Worm (Caenorhabditis elegans) whole organism, L2 larva: ENCODE data around the gene oac-29.

ENCODE experiments used
- C34F6.9 ChIP-seq: fragments of 150-350 bp; optimal IDR thresholded peaks from 2 replicates; lab custom pipeline; 2014; ENCODE audit warnings: missing biosample characterization, missing genetic modification characterization
- F13H6.1 ChIP-seq: sonication (generic microtip); optimal IDR thresholded peaks from 2 replicates; lab custom pipeline; 2016; ENCODE audit warnings: missing genetic modification characterization, missing compliant biosample characterization
- R02D3.7 ChIP-seq: fragments of 150-350 bp; optimal IDR thresholded peaks from 2 replicates; lab custom pipeline; 2014; ENCODE audit warnings: missing biosample characterization, missing genetic modification characterization
- ZK546.5 ChIP-seq: sonication (generic microtip); optimal IDR thresholded peaks from 2 replicates; lab custom pipeline; 2017; ENCODE audit warnings: missing biosample characterization, missing genetic modification characterization
- aly-2 ChIP-seq: fragments of 150-350 bp; optimal IDR thresholded peaks from 2 replicates; lab custom pipeline; 2014; ENCODE audit warnings: missing biosample characterization, missing genetic modification characterization
- ama-1 ChIP-seq: fragments of 150-350 bp; optimal IDR thresholded peaks from 2 replicates; lab custom pipeline; 2018; ENCODE audit warnings: inconsistent platforms
- blmp-1 ChIP-seq: sonication (generic microtip); optimal IDR thresholded peaks from 2 replicates; lab custom pipeline; 2017; ENCODE audit warnings: missing genetic modification characterization, mild to moderate bottlenecking, missing compliant biosample characterization, antibody characterized with exemption, moderate library complexity; ENCODE audit not compliant: insufficient read depth
- ceh-16 ChIP-seq: fragments of 150-350 bp; optimal IDR thresholded peaks from 2 replicates; lab custom pipeline; 2014; ENCODE audit warnings: missing biosample characterization, missing genetic modification characterization
- dmd-4 ChIP-seq: sonication (generic microtip); optimal IDR thresholded peaks from 2 replicates; lab custom pipeline; 2017; ENCODE audit warnings: missing biosample characterization, missing genetic modification characterization
- elt-1 ChIP-seq: fragments of 150-350 bp; optimal IDR thresholded peaks from 2 replicates; lab custom pipeline; 2014; ENCODE audit warnings: missing biosample characterization, missing genetic modification characterization
- lin-11 ChIP-seq: fragments of 150-350 bp; sonication (generic microtip); optimal IDR thresholded peaks from 2 replicates; lab custom pipeline; 2014; ENCODE audit warnings: missing biosample characterization, missing genetic modification characterization, inconsistent platforms, mixed read lengths
- lsy-2 ChIP-seq, 2 experiments: fragments of 150-350 bp in 1 of 2; sonication (generic microtip) in 1 of 2; optimal IDR thresholded peaks; 2 replicates each; lab custom pipeline; 2014 to 2017; ENCODE audit warnings: missing biosample characterization in 2 of 2, missing genetic modification characterization in 2 of 2
- mab-5 ChIP-seq: fragments of 150-350 bp; optimal IDR thresholded peaks from 2 replicates; lab custom pipeline; 2014; ENCODE audit warnings: missing biosample characterization, missing genetic modification characterization
- mbf-1 ChIP-seq: sonication (generic microtip); optimal IDR thresholded peaks from 2 replicates; lab custom pipeline; 2017; ENCODE audit warnings: missing biosample characterization, missing genetic modification characterization
- mdl-1 ChIP-seq, 2 experiments: fragments of 150-350 bp in 1 of 2; sonication (generic microtip) in 1 of 2; optimal IDR thresholded peaks; 2 replicates each; lab custom pipeline; 2017; ENCODE audit warnings: missing biosample characterization in 2 of 2, missing genetic modification characterization in 2 of 2
- nhr-10 ChIP-seq: sonication (generic microtip); optimal IDR thresholded peaks from 2 replicates; lab custom pipeline; 2017; ENCODE audit warnings: missing biosample characterization, missing genetic modification characterization
- nhr-11 ChIP-seq: fragments of 150-350 bp; optimal IDR thresholded peaks from 2 replicates; lab custom pipeline; 2014; ENCODE audit warnings: missing biosample characterization, missing genetic modification characterization
- nhr-12 ChIP-seq: fragments of 150-350 bp; optimal IDR thresholded peaks from 2 replicates; lab custom pipeline; 2014; ENCODE audit warnings: missing biosample characterization, missing genetic modification characterization
- nhr-129 ChIP-seq: fragments of 150-350 bp; optimal IDR thresholded peaks from 2 replicates; lab custom pipeline; 2014; ENCODE audit warnings: missing biosample characterization, missing genetic modification characterization
- nhr-21 ChIP-seq: fragments of 150-350 bp; optimal IDR thresholded peaks from 2 replicates; lab custom pipeline; 2014; ENCODE audit warnings: missing biosample characterization, missing genetic modification characterization
- nhr-23 ChIP-seq: fragments of 150-350 bp; optimal IDR thresholded peaks from 2 replicates; lab custom pipeline; 2014; ENCODE audit warnings: missing biosample characterization, missing genetic modification reagents, missing genetic modification characterization
- nhr-25 ChIP-seq: fragments of 150-350 bp; sonication (generic microtip); optimal IDR thresholded peaks from 3 replicates; lab custom pipeline; 2014; ENCODE audit warnings: missing biosample characterization, missing genetic modification characterization
- nhr-77 ChIP-seq: fragments of 150-350 bp; optimal IDR thresholded peaks from 2 replicates; lab custom pipeline; 2014; ENCODE audit warnings: missing biosample characterization, missing genetic modification characterization
- peb-1 ChIP-seq: fragments of 150-350 bp; optimal IDR thresholded peaks from 2 replicates; lab custom pipeline; 2014; ENCODE audit warnings: missing biosample characterization, missing genetic modification characterization
- sem-4 ChIP-seq: fragments of 150-350 bp; optimal IDR thresholded peaks from 2 replicates; lab custom pipeline; 2014; ENCODE audit warnings: missing biosample characterization, missing genetic modification reagents, missing genetic modification characterization
- skn-1 ChIP-seq: sonication (generic microtip); optimal IDR thresholded peaks from 2 replicates; lab custom pipeline; 2017; ENCODE audit warnings: missing biosample characterization, missing genetic modification characterization
- sma-3 ChIP-seq: sonication (generic microtip); optimal IDR thresholded peaks from 2 replicates; lab custom pipeline; 2016; ENCODE audit warnings: missing genetic modification reagents, missing genetic modification characterization, missing compliant biosample characterization
- sma-9 ChIP-seq, 2 experiments: fragments of 150-350 bp in 1 of 2; sonication (generic microtip) in 1 of 2; optimal IDR thresholded peaks; 2 replicates each; lab custom pipeline; 2014 to 2016; ENCODE audit warnings: missing genetic modification characterization in 2 of 2, mild to moderate bottlenecking in 1 of 2, missing biosample characterization in 1 of 2, missing compliant biosample characterization in 1 of 2, missing genetic modification reagents in 1 of 2, moderate library complexity in 1 of 2
- unc-55 ChIP-seq: fragments of 150-350 bp; sonication (generic microtip); optimal IDR thresholded peaks from 3 replicates; lab custom pipeline; 2014; ENCODE audit warnings: missing biosample characterization, missing genetic modification reagents, missing genetic modification characterization
- zag-1 ChIP-seq: fragments of 150-350 bp; optimal IDR thresholded peaks from 2 replicates; lab custom pipeline; 2014; ENCODE audit warnings: missing biosample characterization, missing genetic modification characterization
- ztf-11 ChIP-seq: sonication (generic microtip); optimal IDR thresholded peaks from 2 replicates; lab custom pipeline; 2017; ENCODE audit warnings: missing biosample characterization, missing genetic modification characterization

oac-29 gene

ce11 chrV:8671568-8672123 is 36.2 kb upstream of the oac-29 start:
- TF ChIP-seq lsy-2 (tag; optimal IDR thresholded peaks at IDR 0.05; lab: Kevin White, UChicago) (no peak), nhr-25 (tag; lab: Kevin White, UChicago) (peak; percentile 7)

DNA sequence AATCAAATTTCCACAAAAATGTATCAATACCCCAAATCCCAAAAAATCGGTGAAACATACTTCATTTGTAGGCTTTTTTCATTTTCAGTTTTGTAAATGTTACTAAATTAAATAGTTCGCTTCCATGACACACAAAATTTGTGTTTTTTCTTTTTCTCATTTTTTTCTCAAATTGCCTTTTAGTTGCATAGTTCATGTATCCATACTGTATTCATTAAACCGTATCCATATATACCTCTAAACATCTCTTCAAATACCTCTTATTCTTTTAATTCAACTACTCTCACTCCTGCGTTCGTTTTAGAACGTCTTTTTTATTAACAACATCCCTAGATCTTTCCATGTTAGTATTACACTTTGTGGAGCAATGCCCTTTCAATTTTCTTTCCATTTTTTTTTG is 35.3 kb upstream of the oac-29 start:
- peak; percentile 31 for TF ChIP-seq nhr-25 (tag; lab: Kevin White, UChicago)
- TF ChIP-seq aly-2: no peak

ce11 chrV:8668224-8668623 is 32.7 kb upstream of the oac-29 start:
- no peak for TF ChIP-seq aly-2
- TF ChIP-seq F13H6.1 (tag; lab: Kevin White, UChicago): no peak
- no peak for TF ChIP-seq nhr-21 (tag; lab: Kevin White, UChicago)
- no peak for TF ChIP-seq sem-4
- peak; percentile 47 for TF ChIP-seq ceh-16 (tag; lab: Kevin White, UChicago)
- TF ChIP-seq nhr-12 (tag; lab: Kevin White, UChicago): no peak
- TF ChIP-seq peb-1 (tag; lab: Kevin White, UChicago): no peak
- TF ChIP-seq nhr-23 (tag; lab: Kevin White, UChicago): no peak
- no peak for TF ChIP-seq ama-1 (lab: Kevin White, UChicago)
- TF ChIP-seq lin-11 (tag; lab: Kevin White, UChicago): no peak
- TF ChIP-seq lsy-2 (tag; optimal IDR thresholded peaks at IDR 0.05; lab: Kevin White, UChicago): no peak
- no peak for TF ChIP-seq ZK546.5 (tag; lab: Kevin White, UChicago)
- no peak for TF ChIP-seq dmd-4
- TF ChIP-seq C34F6.9: no peak
- TF ChIP-seq blmp-1 (tag; lab: Kevin White, UChicago): peak; percentile 93
- no peak for TF ChIP-seq ztf-11
- peak; percentile 65 for TF ChIP-seq nhr-25 (tag; lab: Kevin White, UChicago)
- TF ChIP-seq skn-1: no peak
- no peak for TF ChIP-seq unc-55
- TF ChIP-seq mab-5 (tag; lab: Kevin White, UChicago): no peak
- TF ChIP-seq mbf-1 (tag; lab: Kevin White, UChicago): no peak
- TF ChIP-seq nhr-10 (tag; lab: Kevin White, UChicago): no peak
- TF ChIP-seq elt-1 (tag; lab: Kevin White, UChicago): no peak

DNA sequence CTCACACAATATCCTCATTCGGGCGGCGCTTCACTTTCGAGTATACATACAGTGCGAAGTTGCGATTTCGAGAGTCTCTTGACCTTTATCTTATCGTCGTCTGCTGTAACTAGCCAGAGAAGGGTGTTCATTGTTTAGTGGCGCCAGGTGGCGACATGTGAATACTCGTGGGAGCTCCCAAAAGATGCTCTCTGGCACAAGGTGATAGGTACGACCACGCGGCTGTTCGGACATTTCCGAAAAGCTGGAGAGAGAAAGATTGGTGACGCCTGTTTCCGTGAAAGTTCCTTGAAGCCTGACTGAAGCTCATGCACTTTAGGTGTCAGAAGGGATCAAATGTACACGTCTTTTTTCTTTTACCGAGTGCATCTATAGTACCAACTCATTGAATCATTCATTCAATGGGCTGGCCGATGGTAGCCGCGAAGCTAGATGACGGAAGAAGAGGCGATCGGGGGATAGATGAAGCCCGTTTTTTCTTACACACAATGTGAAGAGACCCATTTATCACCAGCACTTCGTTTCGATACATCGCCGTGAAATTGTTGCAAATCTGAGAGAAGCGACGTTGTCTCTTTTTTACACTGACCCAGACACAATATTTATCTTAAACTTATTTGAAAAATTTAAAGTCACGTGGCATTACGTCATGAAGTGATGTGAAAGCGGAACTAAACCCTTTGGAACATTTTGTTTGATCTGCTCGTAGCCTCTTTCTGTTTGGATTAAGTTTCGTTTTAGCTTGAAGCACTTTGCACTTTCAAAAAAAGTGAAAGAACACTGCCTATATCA is 32.0 kb upstream of the oac-29 start:
- TF ChIP-seq nhr-21 (tag; lab: Kevin White, UChicago) (no peak), lsy-2 (tag; optimal IDR thresholded peaks at IDR 0.05; lab: Kevin White, UChicago) (peak in 1 of 2 experiments; percentile 25), F13H6.1 (tag; lab: Kevin White, UChicago) (peak; percentile 71), nhr-25 (tag; lab: Kevin White, UChicago) (no peak), sma-9 (GFP tag; optimal IDR thresholded peaks at IDR 0.05; lab: Kevin White, UChicago) (peak; percentile 78), sma-9 (tag; optimal IDR thresholded peaks at IDR 0.05; lab: Kevin White, UChicago) (no peak), nhr-129 (peak; percentile 33)

DNA sequence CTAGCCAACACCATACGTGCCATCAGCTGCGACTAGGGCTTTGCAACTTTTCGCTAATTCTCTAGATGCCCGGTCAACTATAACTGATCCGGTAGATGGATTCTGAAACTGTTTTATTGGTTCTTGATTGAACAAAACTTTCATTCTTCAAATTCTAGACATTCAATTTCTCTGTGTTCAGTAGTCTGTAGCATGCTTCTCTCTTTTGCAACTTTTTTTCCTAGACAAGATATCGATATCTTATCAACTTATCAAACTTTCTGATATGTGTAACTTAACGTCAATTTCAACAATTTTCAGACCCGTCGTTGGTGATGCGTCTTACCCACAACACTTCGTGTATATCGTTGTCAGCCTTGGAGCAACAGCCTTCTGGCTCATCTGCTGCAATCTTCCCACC is 30.3 kb upstream of the oac-29 start, which contains the start of gene ZC190.4:
ZC190.4 (plus strand) TSS at position 301 of the 400 bp plus-strand sequence.
- TF ChIP-seq nhr-25 (tag; lab: Kevin White, UChicago) (no peak), R02D3.7 (no peak), nhr-11 (no peak), nhr-21 (tag; lab: Kevin White, UChicago) (no peak), sma-3 (GFP tag; lab: Kevin White, UChicago) (no peak), F13H6.1 (tag; lab: Kevin White, UChicago) (no peak), sem-4 (no peak), mdl-1 (tag; optimal IDR thresholded peaks at IDR 0.05; lab: Kevin White, UChicago) (no peak), zag-1 (tag; lab: Kevin White, UChicago) (no peak), nhr-77 (no peak), ama-1 (lab: Kevin White, UChicago) (no peak)
